Worm (Caenorhabditis elegans): Measurements from ENCODE around the gene srw-144.

ce11 chrV:2964786-2965185 is 4.0 kb upstream of the srw-144 start, which contains the start of gene srh-88:
- no peak for TF ChIP-seq F13H6.1 (tag; optimal IDR thresholded peaks at IDR 0.05)
- no peak for TF ChIP-seq ama-1 (optimal IDR thresholded peaks at IDR 0.05)

Measured in whole organism, late embryonic.